Worm (Caenorhabditis elegans): ENCODE results near the gene clec-153.

ce11 chrIII:4679963-4680484 is 45.0 kb downstream of the clec-153 start, which contains the start of gene srg-11:
- TF ChIP-seq ama-1 (optimal IDR thresholded peaks at IDR 0.05) (no peak), elt-3 (tag; optimal IDR thresholded peaks at IDR 0.05) (no peak), pag-3 (tag; optimal IDR thresholded peaks at IDR 0.05; ENCODE audit: borderline replicate concordance, insufficient read depth) (no peak), nhr-12 (tag; optimal IDR thresholded peaks at IDR 0.05) (no peak), mdl-1 (tag; optimal IDR thresholded peaks at IDR 0.05) (no peak), skn-1 (tag; optimal IDR thresholded peaks at IDR 0.05) (no peak), pax-3 (tag; optimal IDR thresholded peaks at IDR 0.05) (no peak), C16A3.4 (tag; optimal IDR thresholded peaks at IDR 0.05) (no peak), nhr-237 (tag; optimal IDR thresholded peaks at IDR 0.05) (no peak), lin-35 (GFP tag; optimal IDR thresholded peaks at IDR 0.05) (no peak), unc-130 (tag; optimal IDR thresholded peaks at IDR 0.05) (no peak), lin-39 (tag; optimal IDR thresholded peaks at IDR 0.05) (no peak), pqm-1 (tag; optimal IDR thresholded peaks at IDR 0.05) (no peak), C04F5.9 (tag; optimal IDR thresholded peaks at IDR 0.05) (no peak)

Measured in whole organism, L1 larva.